Worm (Caenorhabditis elegans) whole organism, early embryonic: ENCODE measurements around the gene his-31.

Source experiments
- B0310.2 ChIP-seq: sonication (generic microtip); optimal IDR thresholded peaks from 2 replicates; lab custom pipeline; 2016; ENCODE audit warnings: mild to moderate bottlenecking, missing genetic modification characterization, missing compliant biosample characterization
- aly-1 ChIP-seq: sonication (generic microtip); optimal IDR thresholded peaks from 2 replicates; lab custom pipeline; 2016; ENCODE audit warnings: missing genetic modification characterization, missing compliant biosample characterization
- ama-1 ChIP-seq: fragments of 150-350 bp; optimal IDR thresholded peaks from 2 replicates; lab custom pipeline; 2014
- ceh-13 ChIP-seq: fragments of 200-800 bp; sonication (Bioruptor generic); optimal IDR thresholded peaks from 2 replicates; lab custom pipeline; 2018; ENCODE audit warnings: mild to moderate bottlenecking, missing genetic modification characterization, missing compliant biosample characterization
- ceh-36 ChIP-seq: sonication (generic microtip); optimal IDR thresholded peaks from 2 replicates; lab custom pipeline; 2016; ENCODE audit warnings: missing genetic modification characterization, inconsistent platforms, missing compliant biosample characterization
- ets-7 ChIP-seq: sonication (generic microtip); optimal IDR thresholded peaks from 2 replicates; lab custom pipeline; 2016; ENCODE audit warnings: missing genotype, missing genetic modification characterization, missing compliant biosample characterization
- flt-1 ChIP-seq: fragments of 200-800 bp; sonication (Bioruptor generic); IDR thresholded peaks from 2 replicates; pipeline ENCODE4 v1.3.6; 2022; ENCODE audit warnings: missing genetic modification characterization, missing compliant biosample characterization
- hmbx-1 ChIP-seq: sonication (generic microtip); optimal IDR thresholded peaks from 2 replicates; lab custom pipeline; 2016; ENCODE audit warnings: mild to moderate bottlenecking, missing genetic modification characterization, missing compliant biosample characterization
- hmg-4 ChIP-seq: fragments of 200-800 bp; sonication (Bioruptor generic); optimal IDR thresholded peaks from 2 replicates; lab custom pipeline; 2018; ENCODE audit warnings: mild to moderate bottlenecking, missing genetic modification characterization, missing compliant biosample characterization
- hnd-1 ChIP-seq: sonication (generic microtip); optimal IDR thresholded peaks from 2 replicates; lab custom pipeline; 2016; ENCODE audit warnings: missing genetic modification characterization, missing compliant biosample characterization
- scrt-1 ChIP-seq: fragments of 200-800 bp; sonication (Bioruptor generic); IDR thresholded peaks from 2 replicates; pipeline ENCODE4 v1.3.6; 2022; ENCODE audit warnings: missing genetic modification characterization, missing compliant biosample characterization
- tbx-11 ChIP-seq: fragments of 200-800 bp; sonication (Bioruptor generic); IDR thresholded peaks from 2 replicates; pipeline ENCODE4 v1.3.6; 2022; ENCODE audit warnings: missing genetic modification characterization, missing compliant biosample characterization
- tbx-37 ChIP-seq: fragments of 200-800 bp; sonication (Bioruptor generic); conservative IDR thresholded peaks from 2 replicates; pipeline ENCODE4 v1.3.6; 2022; ENCODE audit warnings: missing genetic modification reagents, missing genetic modification characterization, missing compliant biosample characterization
- tra-4 ChIP-seq: sonication (generic microtip); optimal IDR thresholded peaks from 2 replicates; lab custom pipeline; 2017; ENCODE audit warnings: missing genetic modification characterization, missing compliant biosample characterization

DNA sequence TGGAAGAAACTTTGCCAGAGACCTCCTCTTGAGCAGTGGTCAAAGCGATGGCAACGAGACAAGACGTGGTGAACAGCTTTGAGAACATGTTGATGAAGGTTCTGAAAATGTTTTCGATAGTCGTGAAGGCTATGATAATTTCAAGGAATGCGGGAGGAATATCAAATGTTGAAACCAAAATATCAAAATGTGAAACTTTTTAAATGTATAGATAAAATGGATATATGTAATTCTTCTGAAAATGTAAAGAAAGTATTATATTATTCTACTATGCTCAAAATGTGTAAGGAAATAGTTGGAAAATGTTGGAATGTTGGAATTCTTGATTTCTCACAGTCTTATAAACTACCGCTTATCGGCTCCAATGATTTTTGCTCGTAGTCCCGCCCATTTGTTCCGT is 35.4 kb upstream of the his-31 start, which contains the start of gene D2096.6:
- TF ChIP-seq aly-1 (tag; lab: Kevin White, UChicago) = no peak
- TF ChIP-seq hmbx-1 = no peak
- TF ChIP-seq ama-1 = no peak
- TF ChIP-seq ceh-36 (tag; lab: Kevin White, UChicago) = no peak
- TF ChIP-seq ets-7 (tag; lab: Kevin White, UChicago) = no peak
- no peak for TF ChIP-seq tbx-37 (GFP tag; lab: Robert Waterston, UW)
- no peak for TF ChIP-seq ceh-13 (GFP tag; lab: Kevin White, UChicago)
- no peak for TF ChIP-seq B0310.2 (tag; lab: Kevin White, UChicago)
- TF ChIP-seq tra-4 (tag; lab: Kevin White, UChicago) = no peak
- no peak for TF ChIP-seq hmg-4 (GFP tag; lab: Kevin White, UChicago)
- no peak for TF ChIP-seq hnd-1 (tag; lab: Kevin White, UChicago)
- TF ChIP-seq scrt-1 (GFP tag; lab: Robert Waterston, UW) = no peak
- TF ChIP-seq flt-1 (GFP tag; lab: Robert Waterston, UW) = no peak
- no peak for TF ChIP-seq tbx-11 (GFP tag; lab: Robert Waterston, UW)
